Worm (Caenorhabditis elegans): ENCODE results near the gene Y73B6A.3.

DNA sequence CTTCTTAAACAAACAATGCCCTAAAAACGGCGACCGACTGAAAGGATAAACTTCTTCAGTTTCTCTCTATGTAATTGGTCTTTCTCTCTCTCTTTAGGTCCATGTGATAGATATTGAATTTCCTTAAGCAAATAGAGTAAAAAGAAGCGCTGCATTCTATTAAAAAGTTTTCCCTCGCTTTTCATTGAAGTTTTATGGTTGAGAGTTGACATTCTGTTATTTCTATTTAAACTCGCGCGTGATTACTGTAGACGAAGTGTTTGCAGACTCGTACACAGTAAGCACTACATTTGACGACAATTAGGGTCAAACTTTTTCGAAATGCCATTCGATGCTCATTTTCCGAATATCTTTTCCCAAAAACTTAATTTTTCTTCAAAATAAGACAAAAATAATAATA, 37.1 kb upstream of the Y73B6A.3 start:
- no peak for TF ChIP-seq hlh-30 (tag; optimal IDR thresholded peaks at IDR 0.05; ENCODE audit: insufficient read depth)
- TF ChIP-seq nhr-77 (tag; optimal IDR thresholded peaks at IDR 0.05): no peak
- no peak for TF ChIP-seq unc-62 (GFP tag; optimal IDR thresholded peaks at IDR 0.05 in 1 of 2)
- no peak for TF ChIP-seq unc-62 (tag; optimal IDR thresholded peaks at IDR 0.05)
- TF ChIP-seq T20F7.1 (GFP tag; optimal IDR thresholded peaks at IDR 0.05): no peak
- no peak for TF ChIP-seq unc-130 (GFP tag; optimal IDR thresholded peaks at IDR 0.05)
- TF ChIP-seq ceh-82 (tag; optimal IDR thresholded peaks at IDR 0.05): no peak
- TF ChIP-seq snpc-4 (tag; optimal IDR thresholded peaks at IDR 0.05): no peak
- no peak for TF ChIP-seq zfp-2 (tag; optimal IDR thresholded peaks at IDR 0.05)
- TF ChIP-seq lsy-2 (tag; optimal IDR thresholded peaks at IDR 0.05): no peak
- no peak for TF ChIP-seq nhr-102 (tag; optimal IDR thresholded peaks at IDR 0.05)
- TF ChIP-seq ama-1 (optimal IDR thresholded peaks at IDR 0.05): no peak
- TF ChIP-seq nhr-11 (tag; optimal IDR thresholded peaks at IDR 0.05): no peak
- TF ChIP-seq nhr-25 (tag; optimal IDR thresholded peaks at IDR 0.05; ENCODE audit: borderline replicate concordance, insufficient read depth): no peak
- no peak for TF ChIP-seq egl-27 (tag; optimal IDR thresholded peaks at IDR 0.05)

All from whole organism, L4 larva.